Fruit fly (Drosophila melanogaster): ENCODE measurements around the gene CG9109.

DNA sequence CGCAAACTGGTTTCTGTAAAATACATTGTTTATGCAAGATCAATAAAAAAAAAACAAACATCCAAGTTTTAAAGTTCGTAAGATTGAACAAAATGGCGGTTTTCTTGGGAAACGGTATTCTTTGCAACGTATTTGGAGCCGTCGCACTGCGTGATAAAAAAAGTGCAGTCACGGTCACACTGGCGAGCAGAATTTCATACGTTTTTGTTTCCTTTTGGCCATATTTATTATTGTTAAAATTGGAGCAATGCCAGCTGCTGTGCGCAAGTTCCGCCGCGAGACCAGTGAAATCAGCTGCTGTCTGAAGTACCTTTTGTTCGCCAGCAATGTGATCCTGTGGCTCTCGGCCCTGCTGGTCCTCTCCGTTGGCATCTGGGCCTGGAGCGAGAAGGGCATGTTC, 34.2 kb downstream of the CG9109 start, which contains the start of gene Tsp26A:
- TF ChIP-seq sna (GFP tag; IDR thresholded peaks at IDR 0.05; ENCODE audit: partially characterized antibody), result no peak
- no peak for TF ChIP-seq pita (GFP tag; optimal IDR thresholded peaks at IDR 0.05)
- no peak for TF ChIP-seq inv (GFP tag; IDR thresholded peaks at IDR 0.05; ENCODE audit: partially characterized antibody)
- TF ChIP-seq cato (GFP tag; optimal IDR thresholded peaks at IDR 0.05; ENCODE audit: borderline replicate concordance), result no peak
- TF ChIP-seq CG13424 (tag; optimal IDR thresholded peaks at IDR 0.05), result no peak
- no peak for TF ChIP-seq Gug (GFP tag; IDR thresholded peaks at IDR 0.05)
- no peak for TF ChIP-seq Sox102F (GFP tag; optimal IDR thresholded peaks at IDR 0.05)
